Worm (Caenorhabditis elegans): ENCODE results near the gene srw-51.

The srw-51 gene

ce11 chrV:17170822-17171221 lies at the start of gene srw-51:
Gene srw-51, minus strand, starts transcription at chrV:17170922.
- no peak for TF ChIP-seq unc-62 (GFP tag; optimal IDR thresholded peaks at IDR 0.05)

- no peak for TF ChIP-seq unc-62 (GFP tag; optimal IDR thresholded peaks at IDR 0.05)
Measured at ce11 chrV:17220345-17220744, 49.6 kb upstream of the srw-51 start, which contains the start of gene srh-109. Gene srh-109, minus strand, starts transcription at chrV:17220445.

DNA sequence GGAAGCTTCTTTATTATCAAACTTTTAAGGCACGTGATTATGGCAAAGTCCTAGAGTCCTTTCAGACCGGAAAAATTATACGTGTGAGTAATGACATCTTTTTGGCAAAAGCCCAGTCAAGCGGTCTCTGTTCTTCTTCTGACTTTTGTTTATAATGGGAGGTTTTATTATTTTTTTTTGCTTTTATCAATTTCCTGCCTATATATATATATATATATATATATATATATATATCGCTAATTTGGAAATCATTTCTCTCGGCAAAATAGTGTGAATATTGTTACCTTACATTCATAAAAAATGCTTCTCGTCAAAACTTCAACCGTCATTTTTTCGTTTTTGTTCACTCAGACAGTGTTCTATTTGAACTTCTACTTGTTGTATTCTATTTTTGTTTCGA lies 47.0 kb upstream of the srw-51 start, which contains the start of gene srbc-62:
TSS of gene srbc-62 (plus strand) at position 301 of the 400 bp plus-strand sequence.
- no peak for TF ChIP-seq unc-62 (GFP tag; optimal IDR thresholded peaks at IDR 0.05)

ce11 chrV:17215602-17216001 lies 44.9 kb upstream of the srw-51 start:
- no peak for TF ChIP-seq unc-62 (GFP tag; optimal IDR thresholded peaks at IDR 0.05)

ce11 chrV:17212743-17213142 lies 42.0 kb upstream of the srw-51 start, which contains the start of gene srh-113:
Gene srh-113, plus strand, starts transcription at chrV:17213043.
- TF ChIP-seq unc-62 (GFP tag; optimal IDR thresholded peaks at IDR 0.05) = no peak

ce11 chrV:17211989-17212731 lies 41.4 kb upstream of the srw-51 start, which contains the start of gene srh-236:
Gene srh-236, minus strand, starts transcription at chrV:17212039.
- TF ChIP-seq unc-62 (GFP tag; optimal IDR thresholded peaks at IDR 0.05) = no peak

DNA sequence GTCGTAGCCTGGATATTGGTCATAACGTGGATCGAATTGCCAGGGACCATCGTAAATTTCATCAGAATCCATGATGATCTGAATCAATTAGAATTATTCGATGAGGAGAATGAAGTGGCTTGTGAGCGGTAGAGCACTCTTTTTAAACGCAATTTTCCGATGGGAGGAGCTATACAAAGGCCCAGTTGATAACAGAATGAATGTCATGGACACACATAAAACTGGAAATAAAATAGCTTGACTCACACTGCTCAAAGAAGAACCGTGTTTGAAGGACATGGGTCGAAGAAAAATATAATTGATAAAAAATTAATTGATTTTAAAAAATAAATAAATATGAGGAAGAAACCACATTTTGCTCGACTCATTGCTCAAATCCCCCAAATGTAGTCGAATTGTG lies 37.3 kb upstream of the srw-51 start, which contains the start of gene Y68A4A.13:
TSS of gene Y68A4A.13 (minus strand) at position 101 of the 400 bp plus-strand sequence.
- TF ChIP-seq unc-62 (GFP tag; optimal IDR thresholded peaks at IDR 0.05) = no peak

DNA sequence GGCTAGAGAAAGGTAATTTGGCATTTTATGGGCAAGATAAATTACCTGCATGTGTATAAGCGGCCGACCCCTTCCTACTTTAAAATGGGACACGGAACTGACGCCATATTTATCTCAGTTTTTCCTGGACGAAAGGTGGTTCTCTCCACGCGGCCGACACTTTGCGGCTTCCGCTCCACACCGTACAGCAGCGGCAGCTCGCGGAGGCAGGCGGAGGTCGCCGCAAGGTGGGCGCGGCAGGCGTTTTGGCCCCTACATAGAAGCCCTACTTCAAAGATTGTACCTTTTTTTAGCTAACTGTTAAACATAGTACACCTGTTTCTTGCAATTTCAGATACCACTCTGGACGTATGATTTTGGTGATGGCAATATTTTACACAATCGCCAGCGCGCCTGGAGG lies 35.7 kb upstream of the srw-51 start:
- no peak for TF ChIP-seq unc-62 (GFP tag; optimal IDR thresholded peaks at IDR 0.05)

- TF ChIP-seq unc-62 (GFP tag; optimal IDR thresholded peaks at IDR 0.05) = no peak
Measured at ce11 chrV:17201847-17202246, 31.1 kb upstream of the srw-51 start, which contains the start of gene Y68A4A.10. Gene Y68A4A.10, plus strand, starts transcription at chrV:17202147.

DNA sequence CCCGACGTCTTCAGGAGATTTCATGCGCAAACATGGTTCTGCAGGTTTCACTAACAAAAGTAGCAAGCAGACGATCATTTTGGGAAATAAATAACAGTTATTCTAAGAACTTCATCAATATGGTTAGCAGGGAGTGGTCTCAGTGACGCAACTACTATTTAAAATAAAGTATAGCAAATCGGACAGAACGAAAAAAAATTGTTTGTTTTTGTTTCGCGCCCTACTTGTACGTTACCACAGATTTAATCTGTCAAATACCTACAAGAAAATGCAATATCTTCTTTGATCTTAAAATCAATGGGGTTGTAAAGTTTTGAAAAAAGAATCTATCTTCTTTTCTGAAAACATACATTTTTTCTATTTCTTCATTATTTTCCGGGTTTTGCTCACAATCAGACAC lies 28.2 kb upstream of the srw-51 start, which contains the start of gene srz-96:
TSS of gene srz-96 (plus strand) at position 301 of the 400 bp plus-strand sequence.
- no peak for TF ChIP-seq unc-62 (GFP tag; optimal IDR thresholded peaks at IDR 0.05)

ce11 chrV:17192238-17192637 lies 21.5 kb upstream of the srw-51 start, which contains the start of gene srz-47:
Gene srz-47, minus strand, starts transcription at chrV:17192338.
- TF ChIP-seq unc-62 (GFP tag; optimal IDR thresholded peaks at IDR 0.05) = no peak

DNA sequence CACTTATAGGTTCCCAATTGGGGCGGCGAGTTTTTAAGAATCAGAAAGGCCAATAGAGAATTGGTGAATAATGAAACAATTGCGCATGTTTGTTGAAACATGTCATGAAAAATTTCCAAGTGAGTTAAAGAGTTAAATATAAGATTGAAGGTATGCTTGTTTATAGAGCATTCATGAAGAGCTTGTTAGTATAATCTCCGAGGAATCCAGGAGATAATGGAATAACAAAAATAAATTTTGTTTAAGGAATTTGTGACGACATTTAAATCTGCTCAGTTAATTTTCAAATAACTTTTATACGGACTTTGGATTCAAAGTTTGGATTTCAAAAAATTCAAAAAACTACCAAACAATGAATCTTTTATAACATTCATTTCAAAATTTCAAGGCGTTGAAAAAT lies 19.7 kb upstream of the srw-51 start, which contains the start of gene str-199:
TSS of gene str-199 (minus strand) at position 101 of the 400 bp plus-strand sequence.
- TF ChIP-seq unc-62 (GFP tag; optimal IDR thresholded peaks at IDR 0.05) = no peak

DNA sequence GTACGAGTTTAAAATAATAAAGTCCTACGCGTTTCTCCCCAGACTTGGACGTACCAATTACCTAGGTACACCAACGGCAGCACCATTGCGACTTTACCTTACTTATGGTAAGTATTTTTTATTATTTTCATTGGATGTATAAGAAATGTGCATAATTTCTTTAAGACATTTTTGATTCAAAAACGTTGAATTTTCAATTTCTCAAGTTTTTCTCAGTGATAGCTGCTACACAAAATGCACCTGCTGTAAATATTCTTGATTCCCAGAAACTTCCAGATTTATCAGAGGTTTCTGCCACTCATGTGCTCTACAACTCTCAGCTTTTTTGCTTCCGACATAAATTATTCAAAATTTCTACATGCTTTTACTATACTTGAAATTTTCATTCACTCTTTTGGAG lies 11.3 kb upstream of the srw-51 start, which contains the start of gene srh-159:
TSS of gene srh-159 (plus strand) at position 301 of the 400 bp plus-strand sequence.
- TF ChIP-seq unc-62 (GFP tag; optimal IDR thresholded peaks at IDR 0.05) = no peak

DNA sequence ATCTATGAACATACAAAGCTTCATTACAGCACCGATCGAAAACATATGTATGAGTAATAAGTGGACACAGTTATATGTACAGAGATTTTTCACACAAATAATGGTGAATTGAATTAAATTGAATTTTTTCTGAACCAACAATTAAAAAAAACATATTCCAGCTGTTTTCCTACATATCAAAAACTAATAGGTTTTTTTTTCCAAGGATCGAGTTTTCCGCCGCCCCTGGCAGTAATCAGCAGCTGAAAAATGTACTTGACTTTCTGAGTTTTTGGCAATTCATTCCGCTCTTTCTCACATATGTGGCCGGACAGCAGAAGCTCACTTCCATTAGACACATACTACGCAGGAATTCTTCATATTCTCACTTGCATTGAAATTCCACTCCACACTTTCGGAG lies 7.7 kb upstream of the srw-51 start, which contains the start of gene srh-174:
TSS of gene srh-174 (plus strand) at position 301 of the 400 bp plus-strand sequence.
- TF ChIP-seq unc-62 (GFP tag; optimal IDR thresholded peaks at IDR 0.05) = no peak

DNA sequence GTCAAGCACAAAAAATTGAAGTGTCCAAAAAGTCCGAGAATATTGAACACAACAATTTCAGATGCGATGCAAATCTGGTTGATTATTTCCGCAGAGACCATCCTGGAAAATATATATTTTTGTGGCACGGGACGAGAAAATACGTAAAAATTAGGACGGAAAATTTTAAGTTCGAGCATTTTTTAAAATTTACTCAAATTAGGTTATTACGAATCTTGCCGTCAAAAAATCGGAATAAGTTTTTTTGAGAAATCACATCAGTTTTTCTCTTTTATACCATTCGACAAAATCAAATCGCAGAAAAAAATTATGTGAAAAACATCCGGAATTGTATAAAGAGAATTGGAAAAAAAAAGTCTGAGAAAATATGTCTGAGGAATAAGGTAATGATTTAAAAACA lies 7.2 kb upstream of the srw-51 start, which contains the start of gene srsx-1:
TSS of gene srsx-1 (minus strand) at position 101 of the 400 bp plus-strand sequence.
- no peak for TF ChIP-seq unc-62 (GFP tag; optimal IDR thresholded peaks at IDR 0.05)

DNA sequence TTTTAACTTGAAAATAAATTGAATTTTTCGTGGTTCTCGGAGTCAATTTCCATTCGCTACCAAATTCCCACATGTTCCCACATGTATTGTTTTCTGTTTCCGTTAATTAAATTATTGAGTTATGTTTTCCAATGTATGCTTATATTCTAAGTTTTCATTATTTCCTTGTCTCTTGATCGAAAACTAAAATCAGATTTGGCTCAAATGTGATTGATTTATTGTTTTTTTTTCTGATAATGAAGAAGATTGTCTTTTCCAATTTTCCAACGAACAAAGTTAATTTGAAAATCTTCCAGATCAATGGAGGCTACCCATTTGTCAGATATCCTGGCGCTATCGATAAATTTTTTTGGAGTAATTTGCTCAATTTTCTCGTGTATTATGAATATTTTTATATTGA lies 3.0 kb upstream of the srw-51 start, which contains the start of gene srbc-25:
TSS of gene srbc-25 (plus strand) at position 301 of the 400 bp plus-strand sequence.
- TF ChIP-seq unc-62 (GFP tag; optimal IDR thresholded peaks at IDR 0.05) = no peak

ce11 chrV:17171551-17171950 lies 829 bp upstream of the srw-51 start, which contains the start of gene srbc-26:
Gene srbc-26, plus strand, starts transcription at chrV:17171851.
- no peak for TF ChIP-seq unc-62 (GFP tag; optimal IDR thresholded peaks at IDR 0.05)

Measured in whole organism, dauer.